Worm (Caenorhabditis elegans): ENCODE data around the gene flp-6.

ce11 chrV:9443748-9444147 is 28.0 kb upstream of the flp-6 start, which contains the start of gene wdr-62:
- TF ChIP-seq snpc-4 (tag; optimal IDR thresholded peaks at IDR 0.05) (no peak), nhr-11 (tag; optimal IDR thresholded peaks at IDR 0.05) (no peak), nhr-237 (tag; optimal IDR thresholded peaks at IDR 0.05) (no peak), ceh-32 (tag; optimal IDR thresholded peaks at IDR 0.05; ENCODE audit: poor library complexity) (no peak), skn-1 (tag; optimal IDR thresholded peaks at IDR 0.05) (no peak)
